Worm (Caenorhabditis elegans) whole organism, early embryonic: Measurements from ENCODE around the gene C09B9.7.

Experiments used
- B0310.2 ChIP-seq: sonication (generic microtip); optimal IDR thresholded peaks from 2 replicates; lab custom pipeline; 2016; ENCODE audit warnings: mild to moderate bottlenecking, missing genetic modification characterization, missing compliant biosample characterization
- F13C5.2 ChIP-seq: sonication (generic microtip); optimal IDR thresholded peaks from 2 replicates; lab custom pipeline; 2017; ENCODE audit warnings: mild to moderate bottlenecking, missing genetic modification characterization, inconsistent platforms, missing compliant biosample characterization
- ama-1 ChIP-seq: fragments of 150-350 bp; optimal IDR thresholded peaks from 2 replicates; lab custom pipeline; 2014
- ceh-13 ChIP-seq: fragments of 200-800 bp; sonication (Bioruptor generic); optimal IDR thresholded peaks from 2 replicates; lab custom pipeline; 2018; ENCODE audit warnings: mild to moderate bottlenecking, missing genetic modification characterization, missing compliant biosample characterization
- ets-7 ChIP-seq: sonication (generic microtip); optimal IDR thresholded peaks from 2 replicates; lab custom pipeline; 2016; ENCODE audit warnings: missing genotype, missing genetic modification characterization, missing compliant biosample characterization
- flt-1 ChIP-seq: fragments of 200-800 bp; sonication (Bioruptor generic); IDR thresholded peaks from 2 replicates; pipeline ENCODE4 v1.3.6; 2022; ENCODE audit warnings: missing genetic modification characterization, missing compliant biosample characterization
- hmbx-1 ChIP-seq: sonication (generic microtip); optimal IDR thresholded peaks from 2 replicates; lab custom pipeline; 2016; ENCODE audit warnings: mild to moderate bottlenecking, missing genetic modification characterization, missing compliant biosample characterization
- hmg-4 ChIP-seq: fragments of 200-800 bp; sonication (Bioruptor generic); optimal IDR thresholded peaks from 2 replicates; lab custom pipeline; 2018; ENCODE audit warnings: mild to moderate bottlenecking, missing genetic modification characterization, missing compliant biosample characterization
- hnd-1 ChIP-seq: sonication (generic microtip); optimal IDR thresholded peaks from 2 replicates; lab custom pipeline; 2016; ENCODE audit warnings: missing genetic modification characterization, missing compliant biosample characterization
- pes-1 ChIP-seq: fragments of 200-800 bp; sonication (Bioruptor generic); IDR thresholded peaks from 2 replicates; pipeline ENCODE4 v1.3.6; 2022; ENCODE audit warnings: missing genetic modification reagents, missing genetic modification characterization, missing compliant biosample characterization
- scrt-1 ChIP-seq: fragments of 200-800 bp; sonication (Bioruptor generic); IDR thresholded peaks from 2 replicates; pipeline ENCODE4 v1.3.6; 2022; ENCODE audit warnings: missing genetic modification characterization, missing compliant biosample characterization
- tbx-37 ChIP-seq: fragments of 200-800 bp; sonication (Bioruptor generic); conservative IDR thresholded peaks from 2 replicates; pipeline ENCODE4 v1.3.6; 2022; ENCODE audit warnings: missing genetic modification reagents, missing genetic modification characterization, missing compliant biosample characterization
- tra-4 ChIP-seq: sonication (generic microtip); optimal IDR thresholded peaks from 2 replicates; lab custom pipeline; 2017; ENCODE audit warnings: missing genetic modification characterization, missing compliant biosample characterization

ce11 chrIV:5086961-5087326 lies 26.1 kb upstream of the C09B9.7 start:
- TF ChIP-seq tra-4 (tag; lab: Kevin White, UChicago): no peak
- TF ChIP-seq ama-1: no peak
- no peak for TF ChIP-seq hmbx-1 (tag; lab: Kevin White, UChicago)
- no peak for TF ChIP-seq F13C5.2 (tag; lab: Kevin White, UChicago)
- TF ChIP-seq tbx-37 (GFP tag; lab: Robert Waterston, UW): no peak
- no peak for TF ChIP-seq ets-7 (tag; lab: Kevin White, UChicago)
- TF ChIP-seq B0310.2: no peak
- TF ChIP-seq hnd-1 (tag; lab: Kevin White, UChicago): no peak
- no peak for TF ChIP-seq flt-1
- TF ChIP-seq hmg-4 (GFP tag; lab: Kevin White, UChicago): no peak
- no peak for TF ChIP-seq pes-1 (GFP tag; lab: Robert Waterston, UW)
- TF ChIP-seq scrt-1 (GFP tag; lab: Robert Waterston, UW): no peak
- TF ChIP-seq ceh-13 (GFP tag; lab: Kevin White, UChicago): no peak
